Worm (Caenorhabditis elegans): Measurements from ENCODE around the gene Y57G11C.52.

The Y57G11C.52 gene

ce11 chrIV:14838095-14838494 lies 15.7 kb upstream of the Y57G11C.52 start:
- no peak for TF ChIP-seq unc-62 (GFP tag; optimal IDR thresholded peaks at IDR 0.05)
- TF ChIP-seq ama-1 (optimal IDR thresholded peaks at IDR 0.05): no peak
- TF ChIP-seq snpc-4 (tag; optimal IDR thresholded peaks at IDR 0.05): peak; percentile 8
- TF ChIP-seq C34F6.9 (tag; optimal IDR thresholded peaks at IDR 0.05): peak; percentile 94
- no peak for TF ChIP-seq unc-39 (tag; optimal IDR thresholded peaks at IDR 0.05)
- peak; percentile 49 for TF ChIP-seq fos-1 (tag; optimal IDR thresholded peaks at IDR 0.05)
- TF ChIP-seq ztf-1 (GFP tag; conservative IDR thresholded peaks at IDR 0.05): no peak
- peak; percentile 83 for TF ChIP-seq lin-13 (GFP tag; optimal IDR thresholded peaks at IDR 0.05)
- peak; percentile 52 for TF ChIP-seq ztf-4 (tag; optimal IDR thresholded peaks at IDR 0.05)
- TF ChIP-seq ztf-11 (tag; optimal IDR thresholded peaks at IDR 0.05): peak; percentile 21
- TF ChIP-seq lsy-2 (tag; optimal IDR thresholded peaks at IDR 0.05): peak; percentile 77 to 90
- peak; percentile 86 for TF ChIP-seq nhr-21 (tag; optimal IDR thresholded peaks at IDR 0.05)
- TF ChIP-seq elt-1 (tag; optimal IDR thresholded peaks at IDR 0.05): no peak
- TF ChIP-seq nhr-10 (tag; optimal IDR thresholded peaks at IDR 0.05): no peak
- peak; percentile 93 for TF ChIP-seq sma-3 (GFP tag; optimal IDR thresholded peaks at IDR 0.05)
- TF ChIP-seq nhr-129 (tag; optimal IDR thresholded peaks at IDR 0.05): peak; percentile 97
- TF ChIP-seq nhr-6 (tag; optimal IDR thresholded peaks at IDR 0.05): peak; percentile 76
- no peak for TF ChIP-seq nhr-12 (tag; optimal IDR thresholded peaks at IDR 0.05)
- TF ChIP-seq gmeb-1 (tag; optimal IDR thresholded peaks at IDR 0.05): peak; percentile 75
- peak; percentile 76 for TF ChIP-seq Y55F3AM.14 (GFP tag; optimal IDR thresholded peaks at IDR 0.05)
- no peak for TF ChIP-seq lin-11 (tag; optimal IDR thresholded peaks at IDR 0.05)
- peak; percentile 80 for TF ChIP-seq egl-27 (tag; optimal IDR thresholded peaks at IDR 0.05)
- no peak for TF ChIP-seq nhr-11 (tag; optimal IDR thresholded peaks at IDR 0.05)
- no peak for TF ChIP-seq ZK546.5 (tag; optimal IDR thresholded peaks at IDR 0.05)
- TF ChIP-seq skn-1 (tag; optimal IDR thresholded peaks at IDR 0.05): no peak
- TF ChIP-seq unc-55 (GFP tag; optimal IDR thresholded peaks at IDR 0.05): peak; percentile 93
- peak; percentile 84 for TF ChIP-seq crh-2 (tag; optimal IDR thresholded peaks at IDR 0.05)
- peak; percentile 53 for TF ChIP-seq mab-5 (tag; optimal IDR thresholded peaks at IDR 0.05)
- no peak for TF ChIP-seq lin-39 (tag; optimal IDR thresholded peaks at IDR 0.05)
- no peak for TF ChIP-seq mdl-1 (tag; optimal IDR thresholded peaks at IDR 0.05)
- no peak for TF ChIP-seq ceh-82 (tag; optimal IDR thresholded peaks at IDR 0.05)
- TF ChIP-seq mbf-1 (tag; optimal IDR thresholded peaks at IDR 0.05): no peak
- peak; percentile 56 for TF ChIP-seq blmp-1 (tag; optimal IDR thresholded peaks at IDR 0.05; ENCODE audit: insufficient read depth)
- no peak for TF ChIP-seq R02D3.7 (tag; optimal IDR thresholded peaks at IDR 0.05)
- TF ChIP-seq peb-1 (tag; optimal IDR thresholded peaks at IDR 0.05): no peak
- TF ChIP-seq sem-4 (tag; optimal IDR thresholded peaks at IDR 0.05): peak; percentile 89
- peak; percentile 83 for TF ChIP-seq nhr-25 (tag; optimal IDR thresholded peaks at IDR 0.05)
- TF ChIP-seq alr-1 (tag; optimal IDR thresholded peaks at IDR 0.05): no peak
- no peak for TF ChIP-seq aly-2 (tag; optimal IDR thresholded peaks at IDR 0.05)
- TF ChIP-seq zag-1 (tag; optimal IDR thresholded peaks at IDR 0.05): peak; percentile 64
- peak; percentile 30 for TF ChIP-seq ceh-16 (tag; optimal IDR thresholded peaks at IDR 0.05)
- TF ChIP-seq dmd-4 (tag; optimal IDR thresholded peaks at IDR 0.05): no peak
- TF ChIP-seq nhr-77 (tag; optimal IDR thresholded peaks at IDR 0.05): no peak
- no peak for TF ChIP-seq nhr-237 (tag; optimal IDR thresholded peaks at IDR 0.05)
- TF ChIP-seq elt-3 (tag; optimal IDR thresholded peaks at IDR 0.05): no peak
- peak; percentile 85 for TF ChIP-seq F13H6.1 (tag; optimal IDR thresholded peaks at IDR 0.05)
- no peak for TF ChIP-seq nhr-23 (tag; optimal IDR thresholded peaks at IDR 0.05)
- TF ChIP-seq sma-9 (GFP tag; optimal IDR thresholded peaks at IDR 0.05): peak; percentile 94
- no peak for TF ChIP-seq sma-9 (tag; optimal IDR thresholded peaks at IDR 0.05)

All from whole organism, L2 larva.